Worm (Caenorhabditis elegans) whole organism, midembryonic: ENCODE results near the gene C14B1.12.

Experiments
- T22C8.4 ChIP-seq: fragments of 200-800 bp; sonication (Bioruptor generic); IDR thresholded peaks from 2 replicates; pipeline ENCODE4 v1.3.6; 2022; ENCODE audit warnings: missing genetic modification characterization, missing compliant biosample characterization
- cog-1 ChIP-seq: sonication (generic microtip); optimal IDR thresholded peaks from 2 replicates; lab custom pipeline; 2016; ENCODE audit warnings: missing genetic modification characterization, missing compliant biosample characterization
- flt-1 ChIP-seq: fragments of 200-800 bp; sonication (Bioruptor generic); IDR thresholded peaks from 2 replicates; pipeline ENCODE4 v1.3.6; 2022; ENCODE audit warnings: missing genetic modification characterization, missing compliant biosample characterization
- klf-2 ChIP-seq: fragments of 200-800 bp; sonication (Bioruptor generic); conservative IDR thresholded peaks from 2 replicates; pipeline ENCODE4 v1.3.6; 2022; ENCODE audit warnings: missing genetic modification reagents, missing genetic modification characterization, missing compliant biosample characterization
- med-1 ChIP-seq: sonication (generic microtip); optimal IDR thresholded peaks from 2 replicates; lab custom pipeline; 2017; ENCODE audit warnings: missing genetic modification characterization, mild to moderate bottlenecking, missing compliant biosample characterization, antibody characterized with exemption, missing genetic modification reagents; ENCODE audit not compliant: insufficient read depth
- ref-1 ChIP-seq: fragments of 200-800 bp; sonication (Bioruptor generic); conservative IDR thresholded peaks from 2 replicates; pipeline ENCODE4 v1.3.6; 2022; ENCODE audit warnings: missing genetic modification reagents, missing genetic modification characterization, missing compliant biosample characterization
- tab-1 ChIP-seq: fragments of 200-800 bp; sonication (Bioruptor generic); IDR thresholded peaks from 2 replicates; pipeline ENCODE4 v1.3.6; 2022; ENCODE audit warnings: missing genetic modification characterization, missing compliant biosample characterization
- ztf-23 ChIP-seq: fragments of 200-800 bp; sonication (Bioruptor generic); IDR thresholded peaks from 2 replicates; pipeline ENCODE4 v1.3.6; 2022; ENCODE audit warnings: missing genetic modification reagents, missing genetic modification characterization, missing compliant biosample characterization
- ztf-29 ChIP-seq: fragments of 200-800 bp; sonication (Bioruptor generic); IDR thresholded peaks from 2 replicates; pipeline ENCODE4 v1.3.6; 2022; ENCODE audit warnings: missing genetic modification reagents, missing genetic modification characterization, missing compliant biosample characterization

- no peak for TF ChIP-seq klf-2 (GFP tag; lab: Robert Waterston, UW)
- no peak for TF ChIP-seq ztf-29 (GFP tag; lab: Robert Waterston, UW)
- no peak for TF ChIP-seq flt-1
- no peak for TF ChIP-seq T22C8.4
- TF ChIP-seq med-1 (GFP tag; lab: Kevin White, UChicago): no peak
- no peak for TF ChIP-seq ztf-23 (GFP tag; lab: Robert Waterston, UW)
- no peak for TF ChIP-seq ref-1 (GFP tag; lab: Robert Waterston, UW)
- no peak for TF ChIP-seq tab-1 (GFP tag; lab: Robert Waterston, UW)
- TF ChIP-seq cog-1: no peak
Measured at ce11 chrIII:3726443-3726842, 1.7 kb upstream of the C14B1.12 start, which contains the start of gene gldi-5.
